Fruit fly (Drosophila melanogaster) whole organism, embryonic: Measurements from ENCODE around the gene CG2818.
A peak's percentile ranks its signal among the peaks of the same experiment; 100 is the strongest.

Experiments
- Abd-B ChIP-seq: fragments of 200-800 bp; sonication (Bioruptor generic); optimal IDR thresholded peaks from 2 replicates; lab custom pipeline; 2018; ENCODE audit warnings: missing biosample characterization, mild to moderate bottlenecking, missing genetic modification characterization, moderate library complexity
- Awh ChIP-seq: fragments of 200-800 bp; sonication (Bioruptor generic); IDR thresholded peaks from 2 replicates; pipeline ENCODE4, ENCODE4 v1.3.6; 2022; ENCODE audit warnings: missing biosample characterization, missing genetic modification characterization
- CG10147 ChIP-seq: fragments of 200-800 bp; sonication (Bioruptor generic); optimal IDR thresholded peaks from 2 replicates; lab custom pipeline; 2019; ENCODE audit warnings: missing biosample characterization, mild to moderate bottlenecking, missing genetic modification characterization, moderate library complexity
- CG11085 ChIP-seq: fragments of 200-800 bp; sonication (Bioruptor generic); IDR thresholded peaks from 2 replicates; pipeline ENCODE4 v1.3.6; 2022; ENCODE audit warnings: missing biosample characterization, missing genetic modification characterization
- CG11093 ChIP-seq: fragments of 200-800 bp; sonication (Bioruptor generic); IDR thresholded peaks from 3 replicates; pipeline ENCODE4 v1.3.6; 2022; ENCODE audit warnings: missing biosample characterization, missing genetic modification characterization
- CG12071 ChIP-seq: fragments of 200-800 bp; sonication (Bioruptor generic); optimal IDR thresholded peaks from 3 replicates; lab custom pipeline; 2018; ENCODE audit warnings: missing biosample characterization, mild to moderate bottlenecking, missing genetic modification characterization
- CG12299 ChIP-seq: fragments of 200-800 bp; sonication (Bioruptor generic); optimal IDR thresholded peaks from 2 replicates; lab custom pipeline; 2018; ENCODE audit warnings: missing biosample characterization, mild to moderate bottlenecking, missing genetic modification characterization
- CG12659 ChIP-seq: fragments of 200-800 bp; sonication (Bioruptor generic); optimal IDR thresholded peaks from 3 replicates; lab custom pipeline; 2017; ENCODE audit warnings: mild to moderate bottlenecking, missing biosample characterization, missing genetic modification reagents, missing genetic modification characterization
- CG17361 ChIP-seq: fragments of 200-800 bp; sonication (Bioruptor generic); IDR thresholded peaks from 3 replicates; pipeline ENCODE4 v1.3.6; 2022; ENCODE audit warnings: missing biosample characterization, missing genetic modification characterization
- CG17385 ChIP-seq: fragments of 200-800 bp; sonication (Bioruptor generic); optimal IDR thresholded peaks from 3 replicates; lab custom pipeline; 2018; ENCODE audit warnings: missing biosample characterization, mild to moderate bottlenecking, missing genetic modification characterization
- CG17612 ChIP-seq: fragments of 200-800 bp; sonication (Bioruptor generic); IDR thresholded peaks from 2 replicates; pipeline ENCODE4 v1.3.6; 2022; ENCODE audit warnings: missing biosample characterization, missing genetic modification characterization
- CG31365 ChIP-seq: fragments of 200-800 bp; sonication (Bioruptor generic); optimal IDR thresholded peaks from 2 replicates; lab custom pipeline; 2018; ENCODE audit warnings: missing biosample characterization, mild to moderate bottlenecking, missing genetic modification characterization
- CG32532 ChIP-seq: fragments of 200-800 bp; sonication (Bioruptor generic); IDR thresholded peaks from 2 replicates; pipeline ENCODE4 v1.3.6; 2022; ENCODE audit warnings: missing biosample characterization, missing genetic modification characterization
- CG42726 ChIP-seq: fragments of 200-800 bp; sonication (Bioruptor generic); IDR thresholded peaks from 2 replicates; pipeline ENCODE4 v1.3.6; 2022; ENCODE audit warnings: missing biosample characterization, missing genetic modification characterization; ENCODE audit not compliant: partially characterized antibody
- CG4282 ChIP-seq: fragments of 200-800 bp; sonication (Bioruptor generic); optimal IDR thresholded peaks from 2 replicates; lab custom pipeline; 2016; ENCODE audit warnings: missing biosample characterization, missing genetic modification characterization
- CG4820 ChIP-seq: fragments of 200-800 bp; sonication (Bioruptor generic); optimal IDR thresholded peaks from 3 replicates; lab custom pipeline; 2016; ENCODE audit warnings: missing biosample characterization, missing genetic modification characterization
- CG7928 ChIP-seq: fragments of 200-800 bp; sonication (Bioruptor generic); optimal IDR thresholded peaks from 2 replicates; lab custom pipeline; 2017; ENCODE audit warnings: missing biosample characterization, mild to moderate bottlenecking, missing genetic modification characterization
- CrebB ChIP-seq: fragments of 200-800 bp; sonication (Bioruptor generic); optimal IDR thresholded peaks from 3 replicates; lab custom pipeline; 2018; ENCODE audit warnings: missing biosample characterization, mild to moderate bottlenecking, missing genetic modification characterization
- Drgx ChIP-seq: fragments of 200-800 bp; sonication (Bioruptor generic); IDR thresholded peaks from 2 replicates; pipeline ENCODE4 v1.3.6; 2022; ENCODE audit warnings: missing biosample characterization, missing genetic modification characterization
- Fer3 ChIP-seq: fragments of 200-800 bp; sonication (Bioruptor generic); optimal IDR thresholded peaks from 2 replicates; lab custom pipeline; 2018; ENCODE audit warnings: missing biosample characterization, mild to moderate bottlenecking, missing genetic modification characterization, moderate library complexity
- Gsc ChIP-seq: fragments of 200-800 bp; sonication (Bioruptor generic); IDR thresholded peaks from 2 replicates; pipeline ENCODE4 v1.3.6; 2022; ENCODE audit warnings: missing biosample characterization, missing genetic modification characterization
- H15 ChIP-seq: fragments of 200-800 bp; sonication (Bioruptor generic); IDR thresholded peaks from 3 replicates; pipeline ENCODE4 v1.3.6; 2022; ENCODE audit warnings: missing biosample characterization, missing genetic modification characterization
- HLH3B ChIP-seq: fragments of 200-800 bp; sonication (Bioruptor generic); IDR thresholded peaks from 2 replicates; pipeline ENCODE4 v1.3.6; 2022; ENCODE audit warnings: missing biosample characterization, missing genetic modification characterization
- Hmr ChIP-seq: fragments of 200-800 bp; sonication (Bioruptor generic); optimal IDR thresholded peaks from 3 replicates; lab custom pipeline; 2017; ENCODE audit warnings: mild to moderate bottlenecking, missing biosample characterization, missing genetic modification reagents, missing genetic modification characterization
- Mes4 ChIP-seq: fragments of 200-800 bp; sonication (Bioruptor generic); optimal IDR thresholded peaks from 2 replicates; lab custom pipeline; 2016; ENCODE audit warnings: missing biosample characterization, missing genetic modification characterization
- Optix ChIP-seq: fragments of 200-800 bp; sonication (Bioruptor generic); IDR thresholded peaks from 3 replicates; pipeline ENCODE4 v1.3.6; 2022; ENCODE audit warnings: missing biosample characterization, missing genetic modification characterization
- Ravus ChIP-seq: fragments of 200-800 bp; sonication (Bioruptor generic); IDR thresholded peaks from 2 replicates; pipeline ENCODE4 v1.3.6; 2022; ENCODE audit warnings: missing biosample characterization, missing genetic modification characterization
- amos ChIP-seq: fragments of 200-800 bp; sonication (Bioruptor generic); IDR thresholded peaks from 2 replicates; pipeline ENCODE4 v1.3.6; 2022; ENCODE audit warnings: missing biosample characterization, missing genetic modification characterization; ENCODE audit not compliant: partially characterized antibody
- bowl ChIP-seq: fragments of 200-800 bp; sonication (Bioruptor generic); IDR thresholded peaks from 2 replicates; pipeline ENCODE4 v1.3.6; 2022; ENCODE audit warnings: missing biosample characterization, missing genetic modification characterization
- chn ChIP-seq: fragments of 200-800 bp; sonication (Bioruptor generic); optimal IDR thresholded peaks from 2 replicates; lab custom pipeline; 2016; ENCODE audit warnings: missing biosample characterization, missing genetic modification characterization
- dmrt11E ChIP-seq: fragments of 200-800 bp; sonication (Bioruptor generic); optimal IDR thresholded peaks from 3 replicates; lab custom pipeline; 2018; ENCODE audit warnings: missing biosample characterization, mild to moderate bottlenecking, missing genetic modification characterization, moderate library complexity
- gce ChIP-seq: fragments of 200-800 bp; sonication (Bioruptor generic); IDR thresholded peaks from 3 replicates; pipeline ENCODE4 v1.3.6; 2022; ENCODE audit warnings: missing biosample characterization, missing genetic modification characterization
- lilli ChIP-seq: fragments of 200-800 bp; sonication (Bioruptor generic); optimal IDR thresholded peaks from 3 replicates; lab custom pipeline; 2016; ENCODE audit warnings: missing biosample characterization, missing genetic modification characterization
- luna ChIP-seq: fragments of 200-800 bp; sonication (Bioruptor generic); optimal IDR thresholded peaks from 2 replicates; lab custom pipeline; 2016; ENCODE audit warnings: missing biosample characterization, missing genetic modification characterization
- nau ChIP-seq: fragments of 200-800 bp; sonication (Bioruptor generic); optimal IDR thresholded peaks from 3 replicates; lab custom pipeline; 2017; ENCODE audit warnings: missing biosample characterization, mild to moderate bottlenecking, missing genetic modification characterization, missing genetic modification reagents
- nerfin-1 ChIP-seq: fragments of 200-800 bp; sonication (Bioruptor generic); optimal IDR thresholded peaks from 3 replicates; lab custom pipeline; 2019; ENCODE audit warnings: missing biosample characterization, mild to moderate bottlenecking, missing genetic modification characterization, moderate library complexity
- nom ChIP-seq: fragments of 200-800 bp; sonication (Bioruptor generic); optimal IDR thresholded peaks from 2 replicates; lab custom pipeline; 2017; ENCODE audit warnings: missing biosample characterization, missing genetic modification characterization, mild to moderate bottlenecking, moderate library complexity, missing genetic modification reagents
- peb ChIP-seq: fragments of 200-800 bp; sonication (Bioruptor generic); IDR thresholded peaks from 2 replicates; pipeline ENCODE4 v1.3.6; 2022; ENCODE audit warnings: missing biosample characterization, missing genetic modification characterization
- pros ChIP-seq: fragments of 200-800 bp; sonication (Bioruptor generic); optimal IDR thresholded peaks from 3 replicates; lab custom pipeline; 2019; ENCODE audit warnings: missing biosample characterization, mild to moderate bottlenecking, missing genetic modification characterization, moderate library complexity
- run ChIP-seq: fragments of 200-800 bp; sonication (Bioruptor generic); optimal IDR thresholded peaks from 3 replicates; lab custom pipeline; 2018; ENCODE audit warnings: missing biosample characterization, mild to moderate bottlenecking, missing genetic modification characterization
- sd ChIP-seq: fragments of 200-800 bp; sonication (Bioruptor generic); optimal IDR thresholded peaks from 3 replicates; lab custom pipeline; 2018; ENCODE audit warnings: missing biosample characterization, mild to moderate bottlenecking, missing genetic modification characterization, moderate library complexity
- sim ChIP-seq: fragments of 200-800 bp; sonication (Bioruptor generic); IDR thresholded peaks from 2 replicates; pipeline ENCODE4 v1.3.6; 2022; ENCODE audit warnings: missing biosample characterization, missing genetic modification characterization
- slp2 ChIP-seq: fragments of 200-800 bp; sonication (Bioruptor generic); optimal IDR thresholded peaks from 2 replicates; lab custom pipeline; 2016; ENCODE audit warnings: missing biosample characterization, missing genetic modification characterization
- so ChIP-seq: fragments of 200-800 bp; sonication (Bioruptor generic); IDR thresholded peaks from 3 replicates; pipeline ENCODE4 v1.3.6; 2022; ENCODE audit warnings: missing biosample characterization, missing genetic modification characterization
- tap ChIP-seq: fragments of 200-800 bp; optimal IDR thresholded peaks from 3 replicates; lab custom pipeline; 2019; ENCODE audit warnings: missing biosample characterization, mild to moderate bottlenecking, missing genetic modification characterization, moderate library complexity
- tx ChIP-seq: fragments of 200-800 bp; sonication (Bioruptor generic); optimal IDR thresholded peaks from 2 replicates; lab custom pipeline; 2016; ENCODE audit warnings: missing biosample characterization, missing genetic modification characterization
- unc-4 ChIP-seq: fragments of 200-800 bp; sonication (Bioruptor generic); IDR thresholded peaks from 2 replicates; pipeline ENCODE4 v1.3.6; 2022; ENCODE audit warnings: missing biosample characterization, missing genetic modification characterization; ENCODE audit not compliant: partially characterized antibody
- unpg ChIP-seq: fragments of 200-800 bp; sonication (Bioruptor generic); optimal IDR thresholded peaks from 3 replicates; lab custom pipeline; 2018; ENCODE audit warnings: missing biosample characterization, mild to moderate bottlenecking, missing genetic modification characterization, moderate library complexity
- usp ChIP-seq: fragments of >200 bp; optimal IDR thresholded peaks from 2 replicates; lab custom pipeline; 2017; ENCODE audit warnings: missing biosample characterization, missing genetic modification characterization
- vfl ChIP-seq: fragments of 200-800 bp; sonication (Bioruptor generic); optimal IDR thresholded peaks from 2 replicates; lab custom pipeline; 2016; ENCODE audit warnings: missing biosample characterization, missing genetic modification characterization
- yki ChIP-seq: fragments of >200 bp; optimal IDR thresholded peaks from 3 replicates; lab custom pipeline; 2018
- z ChIP-seq: fragments of 200-800 bp; sonication (Bioruptor generic); IDR thresholded peaks from 3 replicates; pipeline ENCODE4 v1.3.6; 2022; ENCODE audit warnings: missing biosample characterization, missing genetic modification characterization

CG2818 gene

DNA sequence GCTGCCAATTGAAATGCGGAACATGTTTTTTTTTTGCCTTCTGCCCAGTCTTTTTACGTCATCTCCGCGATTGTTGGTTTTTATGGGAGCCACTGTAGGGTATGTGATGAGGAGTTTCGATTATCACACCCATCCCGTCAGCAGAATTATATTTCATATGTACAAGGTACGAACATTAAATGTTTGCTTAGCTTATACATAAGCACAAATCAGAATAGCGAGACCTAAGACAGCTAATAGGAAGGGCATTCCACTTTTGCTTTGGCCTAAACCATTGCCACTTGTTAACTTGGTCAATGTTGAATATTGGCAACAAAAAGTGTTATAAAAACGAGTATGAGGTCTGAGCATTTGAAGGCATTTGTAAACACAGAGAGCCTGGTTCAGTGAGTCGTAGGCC lies 9.9 kb upstream of the CG2818 start, which contains the start of gene CG2816 (continued):
- TF ChIP-seq tx (GFP tag; lab: Kevin White, UChicago) (peak; percentile 37), CrebB (peak; percentile 70), pros (GFP tag; lab: Kevin White, UChicago) (no peak), CG12659 (GFP tag; lab: Kevin White, UChicago) (peak; percentile 66), Awh (GFP tag; lab: Robert Waterston, UW) (no peak), CG17361 (no peak), lilli (GFP tag; lab: Kevin White, UChicago) (peak; percentile 93), Drgx (peak; percentile 92; the same call in 1 of the 2 replicates), Optix (GFP tag; lab: Robert Waterston, UW) (0 out of 3 replicates have a peak, but pooled peaks have one; percentile 40), CG10147 (GFP tag; lab: Kevin White, UChicago) (no peak), z (GFP tag; lab: Robert Waterston, UW) (no peak), CG4282 (GFP tag; lab: Kevin White, UChicago) (peak; percentile 75), CG17385 (GFP tag; lab: Kevin White, UChicago) (peak; percentile 45), nom (GFP tag; lab: Kevin White, UChicago) (no peak), sim (no peak), CG12071 (peak; percentile 20), nerfin-1 (no peak), yki (no peak), Hmr (GFP tag; lab: Kevin White, UChicago) (peak; percentile 80), peb (GFP tag; lab: Robert Waterston, UW) (no peak), amos (GFP tag; lab: Robert Waterston, UW) (no peak), CG11093 (GFP tag; lab: Robert Waterston, UW) (no peak), usp (GFP tag; lab: Kevin White, UChicago) (no peak), so (GFP tag; lab: Robert Waterston, UW) (no peak), CG17612 (GFP tag; lab: Robert Waterston, UW) (no peak), gce (peak; percentile 27; the same call in 1 of the 3 replicates), tap (tag; lab: Kevin White, UChicago) (peak; percentile 24), Ravus (GFP tag; lab: Robert Waterston, UW) (no peak), luna (GFP tag; lab: Kevin White, UChicago) (peak; percentile 80), chn (peak; percentile 25), CG12299 (tag; lab: Kevin White, UChicago) (peak; percentile 63), run (tag; lab: Kevin White, UChicago) (no peak), HLH3B (peak; percentile 57), H15 (no peak), Abd-B (GFP tag; lab: Kevin White, UChicago) (peak; percentile 65), Mes4 (no peak), Gsc (GFP tag; lab: Robert Waterston, UW) (no peak), unc-4 (GFP tag; lab: Robert Waterston, UW) (no peak), nau (GFP tag; lab: Kevin White, UChicago) (no peak), CG4820 (no peak), bowl (GFP tag; lab: Robert Waterston, UW) (no peak), sd (tag; lab: Kevin White, UChicago) (peak; percentile 61), CG32532 (GFP tag; lab: Robert Waterston, UW) (peak; percentile 70), unpg (GFP tag; lab: Kevin White, UChicago) (peak; percentile 55), CG31365 (tag; lab: Kevin White, UChicago) (no peak), dmrt11E (tag; lab: Kevin White, UChicago) (no peak), CG11085 (GFP tag; lab: Robert Waterston, UW) (0 out of 2 replicates have a peak, but pooled peaks have one; percentile 23), Fer3 (tag; lab: Kevin White, UChicago) (peak; percentile 63), slp2 (GFP tag; lab: Kevin White, UChicago) (peak; percentile 63), CG7928 (no peak), CG42726 (GFP tag; lab: Robert Waterston, UW) (no peak), vfl (peak; percentile 89)
